Fruit fly (Drosophila melanogaster): ENCODE results near the gene Dhc36C.

dm6 chr2L:17559275-17559674, 58.1 kb downstream of the Dhc36C start:
- TF ChIP-seq CTCF (optimal IDR thresholded peaks at IDR 0.05) = no peak
- no peak for TF ChIP-seq CG8478 (optimal IDR thresholded peaks at IDR 0.05)
